Fruit fly (Drosophila melanogaster) whole organism, pupa: Measurements from ENCODE around the gene RanGAP.

ENCODE experiments used
- CG10348 ChIP-seq: fragments of 200-800 bp; sonication (Bioruptor generic); IDR thresholded peaks from 2 replicates; pipeline ENCODE4 v1.3.6; 2022; ENCODE audit warnings: missing biosample characterization, missing genetic modification characterization
- CG12605 ChIP-seq: fragments of 200-800 bp; sonication (Bioruptor generic); IDR thresholded peaks from 2 replicates; pipeline ENCODE4 v1.3.6; 2022; ENCODE audit warnings: missing biosample characterization, missing genetic modification characterization
- CG13204 ChIP-seq: fragments of 200-800 bp; sonication (Bioruptor generic); optimal IDR thresholded peaks from 2 replicates; lab custom pipeline; 2018; ENCODE audit warnings: missing biosample characterization, mild to moderate bottlenecking, missing genetic modification characterization, moderate library complexity
- CG14655 ChIP-seq: fragments of 200-800 bp; sonication (Bioruptor generic); optimal IDR thresholded peaks from 3 replicates; lab custom pipeline; 2017; ENCODE audit warnings: mild to moderate bottlenecking, missing biosample characterization, missing genetic modification reagents, missing genetic modification characterization
- CG15710 ChIP-seq: fragments of 200-800 bp; sonication (Bioruptor generic); optimal IDR thresholded peaks from 2 replicates; lab custom pipeline; 2018; ENCODE audit warnings: missing biosample characterization, mild to moderate bottlenecking, missing genetic modification characterization, moderate library complexity
- CG17806 ChIP-seq: fragments of 200-800 bp; sonication (Bioruptor generic); optimal IDR thresholded peaks from 2 replicates; lab custom pipeline; 2018; ENCODE audit warnings: missing biosample characterization, mild to moderate bottlenecking, missing genetic modification characterization, moderate library complexity
- CG32121 ChIP-seq: fragments of 200-800 bp; sonication (Bioruptor generic); IDR thresholded peaks from 2 replicates; pipeline ENCODE4 v1.3.6; 2022; ENCODE audit warnings: missing biosample characterization, missing genetic modification characterization
- CG34367 ChIP-seq: fragments of 200-800 bp; sonication (Bioruptor generic); optimal IDR thresholded peaks from 2 replicates; lab custom pipeline; 2018; ENCODE audit warnings: missing biosample characterization, mild to moderate bottlenecking, missing genetic modification characterization
- CG4496 ChIP-seq: fragments of 200-800 bp; sonication (Bioruptor generic); IDR thresholded peaks from 3 replicates; pipeline ENCODE4 v1.3.6; 2022; ENCODE audit warnings: missing biosample characterization, missing genetic modification characterization
- CG8159 ChIP-seq: fragments of 200-800 bp; sonication (Bioruptor generic); optimal IDR thresholded peaks from 3 replicates; lab custom pipeline; 2018; ENCODE audit warnings: missing biosample characterization, mild to moderate bottlenecking, missing genetic modification characterization, moderate library complexity
- CG8301 ChIP-seq: fragments of 200-800 bp; sonication (Bioruptor generic); optimal IDR thresholded peaks from 2 replicates; lab custom pipeline; 2018; ENCODE audit warnings: missing biosample characterization, mild to moderate bottlenecking, missing genetic modification characterization
- CG9948 ChIP-seq: fragments of 200-800 bp; sonication (Bioruptor generic); optimal IDR thresholded peaks from 2 replicates; lab custom pipeline; 2018; ENCODE audit warnings: missing biosample characterization, mild to moderate bottlenecking, missing genetic modification characterization, moderate library complexity
- D1 ChIP-seq: fragments of 200-800 bp; sonication (Bioruptor generic); optimal IDR thresholded peaks from 2 replicates; lab custom pipeline; 2018; ENCODE audit warnings: missing biosample characterization, mild to moderate bottlenecking, missing genetic modification characterization, moderate library complexity
- EcR ChIP-seq: fragments of 200-800 bp; sonication (Bioruptor generic); optimal IDR thresholded peaks from 3 replicates; lab custom pipeline; 2019; ENCODE audit warnings: missing biosample characterization, missing genetic modification characterization, mild to moderate bottlenecking, moderate library complexity, missing genetic modification reagents
- Ets98B ChIP-seq: fragments of 200-800 bp; sonication (Bioruptor generic); IDR thresholded peaks from 2 replicates; pipeline ENCODE4 v1.3.6; 2022; ENCODE audit warnings: missing biosample characterization, missing genetic modification characterization
- Pif1A ChIP-seq: fragments of 200-800 bp; sonication (Bioruptor generic); optimal IDR thresholded peaks from 3 replicates; lab custom pipeline; 2016; ENCODE audit warnings: missing biosample characterization, missing genetic modification characterization
- Pif1B ChIP-seq: fragments of 200-800 bp; sonication (Bioruptor generic); optimal IDR thresholded peaks from 3 replicates; lab custom pipeline; 2016; ENCODE audit warnings: missing biosample characterization, missing genetic modification characterization
- Snoo ChIP-seq: fragments of 200-800 bp; sonication (Bioruptor generic); optimal IDR thresholded peaks from 3 replicates; lab custom pipeline; 2017; ENCODE audit warnings: missing biosample characterization, mild to moderate bottlenecking, missing genetic modification characterization, inconsistent platforms
- fd96Ca ChIP-seq: fragments of 200-800 bp; sonication (Bioruptor generic); IDR thresholded peaks from 3 replicates; pipeline ENCODE4 v1.3.6; 2022; ENCODE audit warnings: missing biosample characterization, missing genetic modification characterization
- gl ChIP-seq: fragments of 200-800 bp; sonication (Bioruptor generic); optimal IDR thresholded peaks from 2 replicates; lab custom pipeline; 2018; ENCODE audit warnings: missing biosample characterization, mild to moderate bottlenecking, missing genetic modification characterization
- rn ChIP-seq: fragments of 200-800 bp; sonication (Bioruptor generic); IDR thresholded peaks from 2 replicates; pipeline ENCODE4 v1.3.6; 2022; ENCODE audit warnings: missing biosample characterization, missing genetic modification characterization

RanGAP gene

dm6 chr2L:19424307-19424902, 17.4 kb upstream of the RanGAP start:
- TF ChIP-seq CG8301 (tag; lab: Kevin White, UChicago), result peak; percentile 19
- no peak for TF ChIP-seq Pif1B (GFP tag; lab: Kevin White, UChicago)
- no peak for TF ChIP-seq rn (GFP tag; lab: Robert Waterston, UW)
- 0 out of 3 replicates have a peak, but pooled peaks have one; percentile 57 for TF ChIP-seq fd96Ca (GFP tag; lab: Robert Waterston, UW)
- TF ChIP-seq EcR (GFP tag; lab: Kevin White, UChicago), result peak; percentile 41

- TF ChIP-seq CG8301 (tag; lab: Kevin White, UChicago) (no peak), rn (GFP tag; lab: Robert Waterston, UW) (no peak), fd96Ca (GFP tag; lab: Robert Waterston, UW) (no peak), CG12605 (GFP tag; lab: Robert Waterston, UW) (peak; percentile 38; the same call in 1 of the 2 replicates), D1 (tag; lab: Kevin White, UChicago) (no peak), CG14655 (GFP tag; lab: Kevin White, UChicago) (no peak), Ets98B (no peak), EcR (GFP tag; lab: Kevin White, UChicago) (peak; percentile 58), gl (tag; lab: Kevin White, UChicago) (peak; percentile 26)
- TF ChIP-seq, all 21 proteins: peak for 3
These were observed 16.7 kb upstream of the RanGAP start for dm6 chr2L:19425105-19425504.

dm6 chr2L:19425765-19426329, 15.9 kb upstream of the RanGAP start:
- TF ChIP-seq rn (GFP tag; lab: Robert Waterston, UW) (no peak), CG34367 (tag; lab: Kevin White, UChicago) (peak; percentile 39), CG8159 (tag; lab: Kevin White, UChicago) (peak; percentile 48), D1 (tag; lab: Kevin White, UChicago) (peak; percentile 15), Pif1B (GFP tag; lab: Kevin White, UChicago) (peak; percentile 5), Ets98B (peak; percentile 39; the same call in 1 of the 2 replicates), CG12605 (GFP tag; lab: Robert Waterston, UW) (no peak), Snoo (tag; lab: Kevin White, UChicago) (peak; percentile 55), CG14655 (GFP tag; lab: Kevin White, UChicago) (peak; percentile 45), EcR (GFP tag; lab: Kevin White, UChicago) (no peak), CG10348 (no peak), CG13204 (GFP tag; lab: Kevin White, UChicago) (no peak), CG4496 (GFP tag; lab: Robert Waterston, UW) (peak; percentile 68; the same call in 2 of the 3 replicates), CG9948 (tag; lab: Kevin White, UChicago) (peak; percentile 36), CG17806 (peak; percentile 54), fd96Ca (GFP tag; lab: Robert Waterston, UW) (no peak; the same call in 2 of the 3 replicates), Pif1A (GFP tag; lab: Kevin White, UChicago) (peak; percentile 37), CG8301 (tag; lab: Kevin White, UChicago) (peak; percentile 23), gl (tag; lab: Kevin White, UChicago) (no peak), CG32121 (GFP tag; lab: Robert Waterston, UW) (no peak), CG15710 (tag; lab: Kevin White, UChicago) (peak; percentile 32)

- TF ChIP-seq CG13204 (GFP tag; lab: Kevin White, UChicago), result peak; percentile 52
- peak; percentile 2 for TF ChIP-seq Pif1A (GFP tag; lab: Kevin White, UChicago)
- no peak for TF ChIP-seq CG34367 (tag; lab: Kevin White, UChicago)
- no peak for TF ChIP-seq D1 (tag; lab: Kevin White, UChicago)
- peak; percentile 26 for TF ChIP-seq Snoo (tag; lab: Kevin White, UChicago)
- peak; percentile 57; the same call in 1 of the 2 replicates for TF ChIP-seq CG12605 (GFP tag; lab: Robert Waterston, UW)
- TF ChIP-seq CG8159 (tag; lab: Kevin White, UChicago), result no peak
- peak; percentile 23 for TF ChIP-seq EcR (GFP tag; lab: Kevin White, UChicago)
- TF ChIP-seq gl (tag; lab: Kevin White, UChicago), result peak; percentile 62
- TF ChIP-seq fd96Ca (GFP tag; lab: Robert Waterston, UW), result no peak
- no peak for TF ChIP-seq rn (GFP tag; lab: Robert Waterston, UW)
- no peak for TF ChIP-seq CG17806
- TF ChIP-seq Ets98B, result peak; percentile 49; the same call in 1 of the 2 replicates
- TF ChIP-seq CG32121 (GFP tag; lab: Robert Waterston, UW), result no peak; the same call in 1 of the 2 replicates
- peak; percentile 2 for TF ChIP-seq Pif1B (GFP tag; lab: Kevin White, UChicago)
- TF ChIP-seq CG4496 (GFP tag; lab: Robert Waterston, UW), result peak; percentile 62; the same call in 2 of the 3 replicates
- TF ChIP-seq CG14655 (GFP tag; lab: Kevin White, UChicago), result no peak
- peak; percentile 9 for TF ChIP-seq CG15710 (tag; lab: Kevin White, UChicago)
- no peak for TF ChIP-seq CG10348
- no peak for TF ChIP-seq CG9948 (tag; lab: Kevin White, UChicago)
- no peak for TF ChIP-seq CG8301 (tag; lab: Kevin White, UChicago)
These were observed 15.4 kb upstream of the RanGAP start, which contains the start of gene Pax for dm6 chr2L:19426330-19426781. Gene Pax, minus strand, starts transcription at chr2L:19426596.

dm6 chr2L:19429731-19430130, 12.0 kb upstream of the RanGAP start:
- TF ChIP-seq CG32121 (GFP tag; lab: Robert Waterston, UW) (no peak), Ets98B (no peak), rn (GFP tag; lab: Robert Waterston, UW) (no peak), CG14655 (GFP tag; lab: Kevin White, UChicago) (no peak), CG17806 (no peak), Snoo (tag; lab: Kevin White, UChicago) (no peak), CG12605 (GFP tag; lab: Robert Waterston, UW) (no peak), CG4496 (GFP tag; lab: Robert Waterston, UW) (no peak), CG8159 (tag; lab: Kevin White, UChicago) (no peak), Pif1A (GFP tag; lab: Kevin White, UChicago) (no peak), EcR (GFP tag; lab: Kevin White, UChicago) (peak; percentile 81), fd96Ca (GFP tag; lab: Robert Waterston, UW) (peak; percentile 6; the same call in 1 of the 3 replicates)
